Fruit fly (Drosophila melanogaster): ENCODE measurements around the gene CG14325.
A peak's percentile ranks its signal among the peaks of the same experiment; 100 is the strongest.

Gene CG14325

dm6 chr3R:17605872-17606271 lies 21.1 kb upstream of the CG14325 start, which contains the start of gene sll (continued):
- TF ChIP-seq Max (GFP tag; optimal IDR thresholded peaks at IDR 0.05), result no peak
- TF ChIP-seq schlank (tag; optimal IDR thresholded peaks at IDR 0.05), result no peak
- no peak for TF ChIP-seq Optix (GFP tag; IDR thresholded peaks at IDR 0.05)
- TF ChIP-seq Trl (optimal IDR thresholded peaks at IDR 0.05), result no peak
- no peak for TF ChIP-seq Trl (GFP tag; optimal IDR thresholded peaks at IDR 0.05)
- no peak for TF ChIP-seq trh (GFP tag; optimal IDR thresholded peaks at IDR 0.05)
- no peak for TF ChIP-seq nerfin-2 (GFP tag; IDR thresholded peaks at IDR 0.05; ENCODE audit: partially characterized antibody)
- TF ChIP-seq CG42726 (GFP tag; IDR thresholded peaks at IDR 0.05; ENCODE audit: partially characterized antibody), result no peak
- TF ChIP-seq bigmax (GFP tag; optimal IDR thresholded peaks at IDR 0.05), result no peak
- peak; percentile 59 for TF ChIP-seq sens (GFP tag)
- no peak for TF ChIP-seq Nf-YC (tag; optimal IDR thresholded peaks at IDR 0.05)
- TF ChIP-seq Ravus (GFP tag; IDR thresholded peaks at IDR 0.05), result no peak
- TF ChIP-seq Atf6 (GFP tag; IDR thresholded peaks at IDR 0.05), result no peak
- TF ChIP-seq abd-A (tag; optimal IDR thresholded peaks at IDR 0.05), result no peak
- TF ChIP-seq CG8089 (GFP tag; optimal IDR thresholded peaks at IDR 0.05), result no peak
- TF ChIP-seq pfk (GFP tag; optimal IDR thresholded peaks at IDR 0.05), result no peak
- no peak; the same call in 2 of the 3 replicates for TF ChIP-seq CG34422 (GFP tag; IDR thresholded peaks at IDR 0.05)
- peak; percentile 59 for TF ChIP-seq MBD-R2 (GFP tag; IDR thresholded peaks at IDR 0.05)
- TF ChIP-seq CG14710 (tag; optimal IDR thresholded peaks at IDR 0.05), result peak; percentile 15
- no peak for TF ChIP-seq CG15601 (tag; optimal IDR thresholded peaks at IDR 0.05)
- TF ChIP-seq Usf (GFP tag; optimal IDR thresholded peaks at IDR 0.05), result no peak
- no peak for TF ChIP-seq CG4707 (GFP tag; optimal IDR thresholded peaks at IDR 0.05)
- TF ChIP-seq Opbp (GFP tag; IDR thresholded peaks at IDR 0.05; ENCODE audit: partially characterized antibody), result no peak
- TF ChIP-seq CG14860 (GFP tag; IDR thresholded peaks at IDR 0.05; ENCODE audit: partially characterized antibody), result no peak
- TF ChIP-seq gcm (GFP tag; optimal IDR thresholded peaks at IDR 0.05), result no peak
- TF ChIP-seq grau (tag; optimal IDR thresholded peaks at IDR 0.05), result no peak
- TF ChIP-seq CG18599 (GFP tag; optimal IDR thresholded peaks at IDR 0.05), result no peak
- no peak for TF ChIP-seq Six4 (GFP tag; optimal IDR thresholded peaks at IDR 0.05)
- peak; percentile 14 for TF ChIP-seq CG2678 (tag; optimal IDR thresholded peaks at IDR 0.05)
- TF ChIP-seq Hmr (GFP tag; optimal IDR thresholded peaks at IDR 0.05), result no peak
- no peak for TF ChIP-seq Taf1 (GFP tag; IDR thresholded peaks at IDR 0.05)
- no peak for TF ChIP-seq tll (GFP tag; optimal IDR thresholded peaks at IDR 0.05)
- TF ChIP-seq CG31365 (tag; optimal IDR thresholded peaks at IDR 0.05), result no peak
- TF ChIP-seq CG16813 (GFP tag; IDR thresholded peaks at IDR 0.05; ENCODE audit: partially characterized antibody), result 0 out of 3 replicates have a peak, but pooled peaks have one; percentile 21
- no peak for TF ChIP-seq jumu (GFP tag; optimal IDR thresholded peaks at IDR 0.05)
- TF ChIP-seq CG7786 (GFP tag; optimal IDR thresholded peaks at IDR 0.05), result no peak
- no peak for TF ChIP-seq CG32767 (GFP tag; IDR thresholded peaks at IDR 0.05)
- no peak for TF ChIP-seq CG17802 (tag; optimal IDR thresholded peaks at IDR 0.05)
- peak; percentile 3 for TF ChIP-seq YL-1 (GFP tag; optimal IDR thresholded peaks at IDR 0.05)
- TF ChIP-seq CG2889 (GFP tag; IDR thresholded peaks at IDR 0.05), result no peak
- peak; percentile 28; the same call in 1 of the 2 replicates for TF ChIP-seq CG13287 (GFP tag; IDR thresholded peaks at IDR 0.05; ENCODE audit: partially characterized antibody)
- no peak for TF ChIP-seq CG3163 (GFP tag; optimal IDR thresholded peaks at IDR 0.05)
- TF ChIP-seq lov (optimal IDR thresholded peaks at IDR 0.05), result no peak
- no peak for TF ChIP-seq lov (GFP tag; IDR thresholded peaks at IDR 0.05)
- TF ChIP-seq CG2712 (tag; optimal IDR thresholded peaks at IDR 0.05), result no peak
- peak; percentile 51 for TF ChIP-seq stwl (tag; optimal IDR thresholded peaks at IDR 0.05)
- no peak for TF ChIP-seq CG11696 (GFP tag; IDR thresholded peaks at IDR 0.05)
- TF ChIP-seq gt (GFP tag; IDR thresholded peaks at IDR 0.05), result no peak
- TF ChIP-seq Fer1 (GFP tag; optimal IDR thresholded peaks at IDR 0.05), result no peak
- no peak for TF ChIP-seq lab (GFP tag; optimal IDR thresholded peaks at IDR 0.05)
- no peak for TF ChIP-seq Adf1 (GFP tag; IDR thresholded peaks at IDR 0.05)
